Worm (Caenorhabditis elegans): ENCODE measurements around the gene elt-6.

DNA sequence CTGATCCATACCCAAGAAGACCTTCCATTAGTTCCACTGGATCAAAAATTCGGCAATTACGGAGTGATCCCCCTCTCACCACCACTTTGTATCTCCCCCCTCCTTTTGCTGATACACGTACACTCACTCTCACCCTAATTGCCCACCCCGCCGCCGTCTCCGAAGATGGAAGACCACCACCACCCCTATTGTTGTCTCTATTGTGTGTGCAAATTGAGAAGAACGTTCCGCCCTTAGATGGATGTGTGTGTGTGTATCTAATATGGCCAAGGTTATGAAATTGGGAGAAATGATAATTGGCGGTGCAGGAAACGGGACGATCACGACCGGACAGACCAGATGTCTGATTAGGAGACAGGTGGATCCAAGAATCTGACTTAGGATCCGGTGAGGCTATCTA lies 1.5 kb upstream of the elt-6 start:
- TF ChIP-seq crh-2 (tag; optimal IDR thresholded peaks at IDR 0.05) (no peak), F13H6.1 (tag; optimal IDR thresholded peaks at IDR 0.05) (no peak), fos-1 (tag; optimal IDR thresholded peaks at IDR 0.05) (no peak), nhr-237 (tag; optimal IDR thresholded peaks at IDR 0.05) (no peak), skn-1 (tag; optimal IDR thresholded peaks at IDR 0.05) (no peak), unc-62 (GFP tag; optimal IDR thresholded peaks at IDR 0.05) (no peak), ceh-82 (tag; optimal IDR thresholded peaks at IDR 0.05) (no peak), sma-9 (GFP tag; optimal IDR thresholded peaks at IDR 0.05) (no peak), sma-9 (tag; optimal IDR thresholded peaks at IDR 0.05) (no peak), lin-11 (tag; optimal IDR thresholded peaks at IDR 0.05) (no peak)

All from whole organism, L2 larva.